Worm (Caenorhabditis elegans) whole organism, midembryonic: ENCODE data around the gene max-1.

Experiments used
- med-1 ChIP-seq: sonication (generic microtip); optimal IDR thresholded peaks from 2 replicates; lab custom pipeline; 2017; ENCODE audit warnings: missing genetic modification characterization, mild to moderate bottlenecking, missing compliant biosample characterization, antibody characterized with exemption, missing genetic modification reagents; ENCODE audit not compliant: insufficient read depth
- ref-1 ChIP-seq: fragments of 200-800 bp; sonication (Bioruptor generic); conservative IDR thresholded peaks from 2 replicates; pipeline ENCODE4 v1.3.6; 2022; ENCODE audit warnings: missing genetic modification reagents, missing genetic modification characterization, missing compliant biosample characterization

DNA sequence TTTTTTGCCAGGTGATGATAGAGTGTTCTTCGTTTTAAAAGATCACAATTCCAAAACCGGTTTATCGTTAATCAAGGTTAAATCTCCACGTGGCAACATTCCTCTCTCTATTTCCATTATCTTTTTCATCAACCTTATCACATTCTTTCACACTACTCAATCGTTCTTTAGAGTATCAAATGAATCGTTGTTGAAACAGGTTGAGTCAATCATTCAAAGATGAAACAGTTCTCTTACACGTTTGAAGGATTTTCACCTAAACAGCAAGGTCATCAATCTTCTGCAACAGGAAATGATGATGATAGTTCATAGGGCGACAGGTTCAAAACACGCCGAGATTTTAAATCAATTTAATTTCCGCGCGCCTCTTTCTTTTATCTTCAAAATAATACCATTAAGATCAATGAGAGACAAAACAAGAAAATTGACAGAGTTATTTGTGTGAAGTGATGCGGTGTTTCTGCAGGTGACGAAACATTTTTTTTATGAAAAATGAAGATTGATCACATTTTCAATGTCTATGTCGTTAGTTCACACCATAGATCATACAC lies 38.7 kb downstream of the max-1 start:
- no peak for TF ChIP-seq med-1 (GFP tag; lab: Kevin White, UChicago)
- no peak for TF ChIP-seq ref-1 (GFP tag; lab: Robert Waterston, UW)
